Worm (Caenorhabditis elegans): ENCODE results near the gene spp-22.
A peak's percentile ranks its signal among the peaks of the same experiment; 100 is the strongest.

spp-22 gene

ce11 chrX:7234723-7235203, 23.3 kb downstream of the spp-22 start:
- TF ChIP-seq tbp1 (GFP tag; optimal IDR thresholded peaks at IDR 0.05) (no peak), K12H6.12 (tag; optimal IDR thresholded peaks at IDR 0.05) (peak; percentile 86), pbrm-1 (GFP tag; IDR thresholded peaks at IDR 0.05) (no peak), ztf-26 (tag; optimal IDR thresholded peaks at IDR 0.05) (no peak), F55B11.4 (tag; optimal IDR thresholded peaks at IDR 0.05; ENCODE audit: borderline replicate concordance, insufficient read depth) (no peak), fkh-3 (tag; optimal IDR thresholded peaks at IDR 0.05) (no peak), ekl-4 (GFP tag; IDR thresholded peaks at IDR 0.05) (no peak), nhr-80 (tag; optimal IDR thresholded peaks at IDR 0.05) (peak; percentile 84), hmg-20 (GFP tag; IDR thresholded peaks at IDR 0.05) (no peak), zfh-2 (GFP tag; conservative IDR thresholded peaks at IDR 0.05) (peak; percentile 93), rcor-1 (GFP tag; IDR thresholded peaks at IDR 0.05) (no peak), dpff-1 (tag; optimal IDR thresholded peaks at IDR 0.05) (no peak), ztf-22 (GFP tag; optimal IDR thresholded peaks at IDR 0.05) (no peak), hlh-26 (GFP tag; conservative IDR thresholded peaks at IDR 0.05) (no peak), madf-3 (GFP tag; IDR thresholded peaks at IDR 0.05) (0 out of 2 replicates have a peak, but pooled peaks have one; percentile 32), mcd-1 (GFP tag; IDR thresholded peaks at IDR 0.05) (no peak), attf-5 (GFP tag; optimal IDR thresholded peaks at IDR 0.05) (no peak), mxl-1 (tag; optimal IDR thresholded peaks at IDR 0.05) (no peak), nfyb-1 (GFP tag; IDR thresholded peaks at IDR 0.05) (no peak), pha-4 (tag; optimal IDR thresholded peaks at IDR 0.05) (no peak), snpc-3.4 (tag; optimal IDR thresholded peaks at IDR 0.05) (no peak), cebp-2 (GFP tag; IDR thresholded peaks at IDR 0.05) (no peak), F10E7.11 (tag; optimal IDR thresholded peaks at IDR 0.05) (no peak), let-607 (tag; optimal IDR thresholded peaks at IDR 0.05) (peak in 1 of 2 experiments; percentile 18), F49E8.2 (tag; optimal IDR thresholded peaks at IDR 0.05; ENCODE audit: insufficient read depth) (no peak), nfya-2 (GFP tag; IDR thresholded peaks at IDR 0.05) (no peak), lin-40 (tag; optimal IDR thresholded peaks at IDR 0.05) (peak; percentile 38), egrh-3 (GFP tag; IDR thresholded peaks at IDR 0.05) (no peak), snpc-1.3 (tag; optimal IDR thresholded peaks at IDR 0.05; ENCODE audit: insufficient read depth) (no peak), rec-8 (tag; optimal IDR thresholded peaks at IDR 0.05) (no peak), D2030.7 (GFP tag; IDR thresholded peaks at IDR 0.05) (no peak), lin-54 (GFP tag; optimal IDR thresholded peaks at IDR 0.05) (no peak), B0019.2 (GFP tag; conservative IDR thresholded peaks at IDR 0.05) (no peak), dpl-1 (GFP tag; optimal IDR thresholded peaks at IDR 0.05) (no peak), ztf-18 (tag; optimal IDR thresholded peaks at IDR 0.05) (no peak), mel-28 (tag; optimal IDR thresholded peaks at IDR 0.05; ENCODE audit: borderline replicate concordance) (no peak), attf-6 (GFP tag; IDR thresholded peaks at IDR 0.05) (no peak), T07F8.4 (tag; optimal IDR thresholded peaks at IDR 0.05) (no peak), snpc-1.1 (tag; optimal IDR thresholded peaks at IDR 0.05; ENCODE audit: insufficient read depth) (no peak), egl-44 (GFP tag; IDR thresholded peaks at IDR 0.05) (no peak), K11D2.4 (GFP tag; IDR thresholded peaks at IDR 0.05) (0 out of 2 replicates have a peak, but pooled peaks have one; percentile 29), nhr-90 (tag; optimal IDR thresholded peaks at IDR 0.05) (no peak), akir-1 (GFP tag; optimal IDR thresholded peaks at IDR 0.05) (no peak), ztf-6 (GFP tag; IDR thresholded peaks at IDR 0.05) (no peak), rpc-1 (optimal IDR thresholded peaks at IDR 0.05) (no peak), rpc-1 (tag; optimal IDR thresholded peaks at IDR 0.05) (no peak), unc-62 (GFP tag; optimal IDR thresholded peaks at IDR 0.05) (no peak), egl-18 (GFP tag; IDR thresholded peaks at IDR 0.05) (no peak), mes-4 (tag; optimal IDR thresholded peaks at IDR 0.05) (no peak)

Data from whole organism, young adult.